Fruit fly (Drosophila melanogaster): Measurements from ENCODE around the gene CG43245.
A peak's percentile ranks its signal among the peaks of the same experiment; 100 is the strongest.

Gene CG43245

dm6 chr3L:10734561-10734960 lies 37.2 kb upstream of the CG43245 start:
- TF ChIP-seq CG4496 (GFP tag; IDR thresholded peaks at IDR 0.05) = peak; percentile 47; the same call in 2 of the 3 replicates
- TF ChIP-seq CG13204 (GFP tag; optimal IDR thresholded peaks at IDR 0.05) = no peak

- TF ChIP-seq CG15710 (tag; optimal IDR thresholded peaks at IDR 0.05) (peak; percentile 31), CG13204 (GFP tag; optimal IDR thresholded peaks at IDR 0.05) (no peak), CG8159 (tag; optimal IDR thresholded peaks at IDR 0.05) (peak; percentile 10), CG10348 (GFP tag; IDR thresholded peaks at IDR 0.05) (no peak), CG34367 (tag; optimal IDR thresholded peaks at IDR 0.05) (peak; percentile 44), CG17806 (tag; optimal IDR thresholded peaks at IDR 0.05) (peak; percentile 31), CG9948 (tag; optimal IDR thresholded peaks at IDR 0.05) (peak; percentile 9), CG8301 (tag; optimal IDR thresholded peaks at IDR 0.05) (peak; percentile 56), D1 (tag; optimal IDR thresholded peaks at IDR 0.05) (no peak), Ets98B (GFP tag; IDR thresholded peaks at IDR 0.05) (no peak), gl (tag; optimal IDR thresholded peaks at IDR 0.05) (no peak), rn (GFP tag; IDR thresholded peaks at IDR 0.05) (no peak), EcR (GFP tag; optimal IDR thresholded peaks at IDR 0.05) (no peak), Pif1B (GFP tag; optimal IDR thresholded peaks at IDR 0.05) (peak; percentile 33), Pif1A (GFP tag; optimal IDR thresholded peaks at IDR 0.05) (peak; percentile 47), CG4496 (GFP tag; IDR thresholded peaks at IDR 0.05) (0 out of 3 replicates have a peak, but pooled peaks have one; percentile 32), Snoo (tag; optimal IDR thresholded peaks at IDR 0.05) (no peak), fd96Ca (GFP tag; IDR thresholded peaks at IDR 0.05) (no peak), CG14655 (GFP tag; optimal IDR thresholded peaks at IDR 0.05) (peak; percentile 36), CG12605 (GFP tag; IDR thresholded peaks at IDR 0.05) (peak; percentile 16; the same call in 1 of the 2 replicates), CG32121 (GFP tag; IDR thresholded peaks at IDR 0.05) (peak; percentile 66)
Observed at dm6 chr3L:10735095-10735494, 36.6 kb upstream of the CG43245 start.

dm6 chr3L:10736483-10737122 lies 35.1 kb upstream of the CG43245 start:
- TF ChIP-seq CG17806 (tag; optimal IDR thresholded peaks at IDR 0.05) = peak; percentile 23
- TF ChIP-seq CG8159 (tag; optimal IDR thresholded peaks at IDR 0.05) = peak; percentile 13
- TF ChIP-seq Snoo (tag; optimal IDR thresholded peaks at IDR 0.05) = no peak
- peak; percentile 43; the same call in 2 of the 3 replicates for TF ChIP-seq CG4496 (GFP tag; IDR thresholded peaks at IDR 0.05)
- TF ChIP-seq CG13204 (GFP tag; optimal IDR thresholded peaks at IDR 0.05) = no peak
- TF ChIP-seq Ets98B (GFP tag; IDR thresholded peaks at IDR 0.05) = peak; percentile 30; the same call in 1 of the 2 replicates
- TF ChIP-seq CG10348 (GFP tag; IDR thresholded peaks at IDR 0.05) = no peak
- no peak for TF ChIP-seq D1 (tag; optimal IDR thresholded peaks at IDR 0.05)
- peak; percentile 67 for TF ChIP-seq CG32121 (GFP tag; IDR thresholded peaks at IDR 0.05)
- TF ChIP-seq EcR (GFP tag; optimal IDR thresholded peaks at IDR 0.05) = no peak
- TF ChIP-seq CG12605 (GFP tag; IDR thresholded peaks at IDR 0.05) = peak; percentile 34; the same call in 1 of the 2 replicates
- TF ChIP-seq rn (GFP tag; IDR thresholded peaks at IDR 0.05) = 0 out of 2 replicates have a peak, but pooled peaks have one; percentile 33
- peak; percentile 21 for TF ChIP-seq CG9948 (tag; optimal IDR thresholded peaks at IDR 0.05)
- no peak for TF ChIP-seq CG15710 (tag; optimal IDR thresholded peaks at IDR 0.05)
- peak; percentile 45 for TF ChIP-seq CG14655 (GFP tag; optimal IDR thresholded peaks at IDR 0.05)
- TF ChIP-seq Pif1B (GFP tag; optimal IDR thresholded peaks at IDR 0.05) = peak; percentile 30
- TF ChIP-seq Pif1A (GFP tag; optimal IDR thresholded peaks at IDR 0.05) = peak; percentile 55
- no peak for TF ChIP-seq CG34367 (tag; optimal IDR thresholded peaks at IDR 0.05)
- TF ChIP-seq CG8301 (tag; optimal IDR thresholded peaks at IDR 0.05) = peak; percentile 5
- no peak for TF ChIP-seq gl (tag; optimal IDR thresholded peaks at IDR 0.05)
- TF ChIP-seq fd96Ca (GFP tag; IDR thresholded peaks at IDR 0.05) = peak; percentile 27; the same call in 1 of the 3 replicates

dm6 chr3L:10737123-10737709 lies 34.5 kb upstream of the CG43245 start:
- TF ChIP-seq CG9948 (tag; optimal IDR thresholded peaks at IDR 0.05) (no peak), CG17806 (tag; optimal IDR thresholded peaks at IDR 0.05) (no peak), CG4496 (GFP tag; IDR thresholded peaks at IDR 0.05) (peak; percentile 61; the same call in 2 of the 3 replicates), Pif1B (GFP tag; optimal IDR thresholded peaks at IDR 0.05) (no peak), CG13204 (GFP tag; optimal IDR thresholded peaks at IDR 0.05) (peak; percentile 67), CG10348 (GFP tag; IDR thresholded peaks at IDR 0.05) (no peak), CG14655 (GFP tag; optimal IDR thresholded peaks at IDR 0.05) (peak; percentile 43), D1 (tag; optimal IDR thresholded peaks at IDR 0.05) (no peak), gl (tag; optimal IDR thresholded peaks at IDR 0.05) (peak; percentile 59), CG15710 (tag; optimal IDR thresholded peaks at IDR 0.05) (peak; percentile 28), CG32121 (GFP tag; IDR thresholded peaks at IDR 0.05) (peak; percentile 65), EcR (GFP tag; optimal IDR thresholded peaks at IDR 0.05) (peak; percentile 92), rn (GFP tag; IDR thresholded peaks at IDR 0.05) (0 out of 2 replicates have a peak, but pooled peaks have one; percentile 37), Pif1A (GFP tag; optimal IDR thresholded peaks at IDR 0.05) (no peak), CG8301 (tag; optimal IDR thresholded peaks at IDR 0.05) (peak; percentile 11), Snoo (tag; optimal IDR thresholded peaks at IDR 0.05) (peak; percentile 22), Ets98B (GFP tag; IDR thresholded peaks at IDR 0.05) (peak; percentile 27; the same call in 1 of the 2 replicates), CG34367 (tag; optimal IDR thresholded peaks at IDR 0.05) (peak; percentile 39), fd96Ca (GFP tag; IDR thresholded peaks at IDR 0.05) (peak; percentile 63), CG8159 (tag; optimal IDR thresholded peaks at IDR 0.05) (peak; percentile 33), CG12605 (GFP tag; IDR thresholded peaks at IDR 0.05) (0 out of 2 replicates have a peak, but pooled peaks have one; percentile 3)
